ENCODE assay signal across 2 fruit fly cellular contexts in genomic region chrX:17274798-17275197, dm6.
TF ChIP-seq lines count a peak whose summit lies in the region.

No protein-coding gene starts in this region.

TF ChIP-seq in whole organism, prepupa, 60 proteins besides CTCF, POLR2A, EP300 and RAD21:
- TF ChIP-seq CG6163 (GFP tag; IDR thresholded peaks at IDR 0.05; lab: Robert Waterston, UW): 0 out of 3 replicates have a peak, but pooled peaks have one; percentile 26
- peak; percentile 67 for TF ChIP-seq CG32006 (GFP tag; optimal IDR thresholded peaks at IDR 0.05; lab: Kevin White, UChicago)
- TF ChIP-seq eg (GFP tag; IDR thresholded peaks at IDR 0.05; lab: Robert Waterston, UW): no peak
- no peak for TF ChIP-seq acj6 (GFP tag; optimal IDR thresholded peaks at IDR 0.05; lab: Kevin White, UChicago)
- no peak for TF ChIP-seq Blimp-1 (GFP tag; optimal IDR thresholded peaks at IDR 0.05; lab: Kevin White, UChicago)
- peak; percentile 70 for TF ChIP-seq Eip78C (GFP tag; lab: Kevin White, UChicago)
- peak; percentile 35 for TF ChIP-seq CG4318 (GFP tag; optimal IDR thresholded peaks at IDR 0.05; lab: Kevin White, UChicago)
- peak; percentile 66 for TF ChIP-seq Hr4 (GFP tag; optimal IDR thresholded peaks at IDR 0.05; lab: Kevin White, UChicago)
- TF ChIP-seq fd59A (GFP tag; optimal IDR thresholded peaks at IDR 0.05; lab: Kevin White, UChicago): no peak
- no peak for TF ChIP-seq fkh (GFP tag; optimal IDR thresholded peaks at IDR 0.05; lab: Kevin White, UChicago)
- TF ChIP-seq CG34406 (GFP tag; optimal IDR thresholded peaks at IDR 0.05; lab: Kevin White, UChicago): no peak
- TF ChIP-seq CG15336 (GFP tag; IDR thresholded peaks at IDR 0.05; lab: Robert Waterston, UW): peak; percentile 59
- TF ChIP-seq Hr38 (GFP tag; optimal IDR thresholded peaks at IDR 0.05; lab: Kevin White, UChicago): no peak
- peak; percentile 47; the same call in 1 of the 3 replicates for TF ChIP-seq CG8119 (GFP tag; IDR thresholded peaks at IDR 0.05; lab: Robert Waterston, UW)

TF ChIP-seq in whole organism, pupa, 21 proteins besides CTCF, POLR2A, EP300 and RAD21:
- peak; percentile 25 for TF ChIP-seq CG14655 (GFP tag; optimal IDR thresholded peaks at IDR 0.05; lab: Kevin White, UChicago)
- no peak for TF ChIP-seq CG34367 (tag; optimal IDR thresholded peaks at IDR 0.05; lab: Kevin White, UChicago)
- TF ChIP-seq CG4496 (GFP tag; IDR thresholded peaks at IDR 0.05; lab: Robert Waterston, UW): no peak
- no peak for TF ChIP-seq Pif1A (GFP tag; optimal IDR thresholded peaks at IDR 0.05; lab: Kevin White, UChicago)
- TF ChIP-seq CG8301 (tag; optimal IDR thresholded peaks at IDR 0.05; lab: Kevin White, UChicago): peak; percentile 12
- 0 out of 2 replicates have a peak, but pooled peaks have one; percentile 8 for TF ChIP-seq CG12605 (GFP tag; IDR thresholded peaks at IDR 0.05; lab: Robert Waterston, UW)
- TF ChIP-seq fd96Ca (GFP tag; IDR thresholded peaks at IDR 0.05; lab: Robert Waterston, UW): no peak
TF ChIP-seq in whole organism, pupa: peak in this region for 3.
